Worm (Caenorhabditis elegans): ENCODE results near the gene ugt-13.

- TF ChIP-seq php-3 (GFP tag; IDR thresholded peaks at IDR 0.05) = no peak
- TF ChIP-seq skn-1 (tag; optimal IDR thresholded peaks at IDR 0.05) = no peak
- no peak for TF ChIP-seq dve-1 (tag; optimal IDR thresholded peaks at IDR 0.05; ENCODE audit: insufficient read depth)
- no peak for TF ChIP-seq unc-62 (GFP tag; optimal IDR thresholded peaks at IDR 0.05 in 1 of 2)
- TF ChIP-seq unc-62 (tag; optimal IDR thresholded peaks at IDR 0.05) = no peak
- TF ChIP-seq snpc-4 (tag; optimal IDR thresholded peaks at IDR 0.05) = no peak
- no peak for TF ChIP-seq ceh-32 (tag; optimal IDR thresholded peaks at IDR 0.05; ENCODE audit: poor library complexity)
- no peak for TF ChIP-seq rbr-2 (tag; optimal IDR thresholded peaks at IDR 0.05)
- TF ChIP-seq egl-27 (tag; optimal IDR thresholded peaks at IDR 0.05) = no peak
- TF ChIP-seq ztf-11 (tag; optimal IDR thresholded peaks at IDR 0.05) = no peak
- no peak for TF ChIP-seq ZK546.5 (tag; optimal IDR thresholded peaks at IDR 0.05)
These were observed 7.6 kb upstream of the ugt-13 start, which contains the start of gene ugt-67 for ce11 chrV:4901074-4901473.

Measured in whole organism, L4 larva.